Fruit fly (Drosophila melanogaster) whole organism, embryonic: Measurements from ENCODE around the gene Gmap.

Experiments
- CG10209 ChIP-seq: fragments of 200-800 bp; sonication (Bioruptor generic); optimal IDR thresholded peaks from 3 replicates; lab custom pipeline; 2017; ENCODE audit warnings: missing biosample characterization, mild to moderate bottlenecking, missing genetic modification characterization, missing genetic modification reagents
- CG10366 ChIP-seq: fragments of 200-800 bp; sonication (Bioruptor generic); IDR thresholded peaks from 2 replicates; pipeline ENCODE4 v1.3.6; 2022; ENCODE audit warnings: missing biosample characterization, missing genetic modification characterization
- CG12659 ChIP-seq: fragments of 200-800 bp; sonication (Bioruptor generic); optimal IDR thresholded peaks from 3 replicates; lab custom pipeline; 2017; ENCODE audit warnings: mild to moderate bottlenecking, missing biosample characterization, missing genetic modification reagents, missing genetic modification characterization
- CG12769 ChIP-seq: fragments of 200-800 bp; sonication (Bioruptor generic); optimal IDR thresholded peaks from 2 replicates; lab custom pipeline; 2019; ENCODE audit warnings: missing biosample characterization, mild to moderate bottlenecking, missing genetic modification characterization, moderate library complexity
- CG13123 ChIP-seq: fragments of 200-800 bp; sonication (Bioruptor generic); optimal IDR thresholded peaks from 2 replicates; lab custom pipeline; 2016; ENCODE audit warnings: missing biosample characterization, missing genetic modification characterization
- CG13287 ChIP-seq: fragments of 200-800 bp; sonication (Bioruptor generic); IDR thresholded peaks from 2 replicates; pipeline ENCODE4 v1.3.6; 2022; ENCODE audit warnings: missing biosample characterization, missing genetic modification characterization; ENCODE audit not compliant: partially characterized antibody
- CG13296 ChIP-seq: fragments of 200-800 bp; sonication (Bioruptor generic); optimal IDR thresholded peaks from 3 replicates; lab custom pipeline; 2018; ENCODE audit warnings: missing biosample characterization, mild to moderate bottlenecking, missing genetic modification characterization
- CG14014 ChIP-seq: fragments of 200-800 bp; sonication (Bioruptor generic); IDR thresholded peaks from 2 replicates; pipeline ENCODE4 v1.3.6; 2022; ENCODE audit warnings: missing biosample characterization, missing genetic modification characterization
- CG15479 ChIP-seq: fragments of 200-800 bp; sonication (Bioruptor generic); optimal IDR thresholded peaks from 3 replicates; lab custom pipeline; 2019; ENCODE audit warnings: missing biosample characterization, mild to moderate bottlenecking, missing genetic modification characterization, moderate library complexity
- CG15514 ChIP-seq: fragments of 200-800 bp; sonication (Bioruptor generic); optimal IDR thresholded peaks from 3 replicates; lab custom pipeline; 2017; ENCODE audit warnings: missing biosample characterization, missing genetic modification characterization, mild to moderate bottlenecking, moderate library complexity, missing genetic modification reagents
- CG17568 ChIP-seq: fragments of 200-800 bp; sonication (Bioruptor generic); optimal IDR thresholded peaks from 2 replicates; lab custom pipeline; 2018; ENCODE audit warnings: missing biosample characterization, mild to moderate bottlenecking, missing genetic modification characterization, moderate library complexity
- CG18011 ChIP-seq: fragments of 200-800 bp; sonication (Bioruptor generic); optimal IDR thresholded peaks from 2 replicates; lab custom pipeline; 2017; ENCODE audit warnings: missing biosample characterization, missing genetic modification characterization, mild to moderate bottlenecking, moderate library complexity, missing genotype
- CG18476 ChIP-seq: fragments of 200-800 bp; sonication (Bioruptor generic); optimal IDR thresholded peaks from 2 replicates; lab custom pipeline; 2016; ENCODE audit warnings: missing biosample characterization, mild to moderate bottlenecking, missing genetic modification characterization
- CG2129 ChIP-seq: fragments of 200-800 bp; sonication (Bioruptor generic); IDR thresholded peaks from 2 replicates; pipeline ENCODE4 v1.3.6; 2022; ENCODE audit warnings: missing biosample characterization, missing genetic modification characterization; ENCODE audit not compliant: partially characterized antibody
- CG30020 ChIP-seq: fragments of 200-800 bp; optimal IDR thresholded peaks from 2 replicates; lab custom pipeline; 2019; ENCODE audit warnings: missing biosample characterization, mild to moderate bottlenecking, missing genetic modification characterization, moderate library complexity
- CG30431 ChIP-seq: fragments of 200-800 bp; sonication (Bioruptor generic); optimal IDR thresholded peaks from 2 replicates; lab custom pipeline; 2017; ENCODE audit warnings: missing biosample characterization, missing genetic modification characterization
- CG31224 ChIP-seq: fragments of 200-800 bp; sonication (Bioruptor generic); IDR thresholded peaks from 2 replicates; pipeline ENCODE4 v1.3.6; 2022; ENCODE audit warnings: missing biosample characterization, missing genetic modification characterization
- CG3847 ChIP-seq: fragments of 200-800 bp; sonication (Bioruptor generic); IDR thresholded peaks from 2 replicates; pipeline ENCODE4 v1.3.6; 2022; ENCODE audit warnings: missing biosample characterization, missing genetic modification characterization
- CG5245 ChIP-seq: fragments of 200-800 bp; sonication (Bioruptor generic); optimal IDR thresholded peaks from 3 replicates; lab custom pipeline; 2016; ENCODE audit warnings: missing biosample characterization, missing genetic modification characterization
- CG7928 ChIP-seq: fragments of 200-800 bp; sonication (Bioruptor generic); optimal IDR thresholded peaks from 2 replicates; lab custom pipeline; 2017; ENCODE audit warnings: missing biosample characterization, mild to moderate bottlenecking, missing genetic modification characterization
- CG7987 ChIP-seq: fragments of 200-800 bp; sonication (Bioruptor generic); optimal IDR thresholded peaks from 2 replicates; lab custom pipeline; 2018; ENCODE audit warnings: missing biosample characterization, mild to moderate bottlenecking, missing genetic modification characterization, moderate library complexity
- CG8281 ChIP-seq: fragments of 200-800 bp; sonication (Bioruptor generic); optimal IDR thresholded peaks from 2 replicates; lab custom pipeline; 2018; ENCODE audit warnings: missing biosample characterization, mild to moderate bottlenecking, missing genetic modification characterization, moderate library complexity
- CG9727 ChIP-seq: fragments of 200-800 bp; sonication (Bioruptor generic); optimal IDR thresholded peaks from 3 replicates; lab custom pipeline; 2017; ENCODE audit warnings: missing biosample characterization, mild to moderate bottlenecking, missing genetic modification characterization
- CoRest ChIP-seq: fragments of 200-800 bp; sonication (Bioruptor generic); optimal IDR thresholded peaks from 3 replicates; lab custom pipeline; 2018; ENCODE audit warnings: missing biosample characterization, mild to moderate bottlenecking, missing genetic modification characterization, moderate library complexity
- Dp ChIP-seq: fragments of 200-800 bp; sonication (Bioruptor generic); optimal IDR thresholded peaks from 2 replicates; lab custom pipeline; 2018; ENCODE audit warnings: missing biosample characterization, mild to moderate bottlenecking, missing genetic modification characterization, moderate library complexity
- Fer1 ChIP-seq: fragments of 200-800 bp; sonication (Bioruptor generic); optimal IDR thresholded peaks from 2 replicates; lab custom pipeline; 2017; ENCODE audit warnings: missing biosample characterization, mild to moderate bottlenecking, missing genetic modification characterization
- H2.0 ChIP-seq: fragments of 200-800 bp; sonication (Bioruptor generic); IDR thresholded peaks from 2 replicates; pipeline ENCODE4 v1.3.6; 2022; ENCODE audit warnings: missing biosample characterization, missing genetic modification characterization
- HmgD ChIP-seq: fragments of 200-800 bp; sonication (Bioruptor generic); optimal IDR thresholded peaks from 3 replicates; lab custom pipeline; 2016; ENCODE audit warnings: missing biosample characterization, missing genetic modification characterization
- Hr51 ChIP-seq, 2 experiments: fragments of 200-800 bp; sonication (Bioruptor generic); optimal IDR thresholded peaks; 2 replicates in 1 of 2; 3 replicates in 1 of 2; lab custom pipeline; 2016 to 2018; ENCODE audit warnings: missing biosample characterization in 2 of 2, missing genetic modification characterization in 2 of 2, mild to moderate bottlenecking in 1 of 2, moderate library complexity in 1 of 2
- Nf-YC ChIP-seq: fragments of 200-800 bp; optimal IDR thresholded peaks from 3 replicates; lab custom pipeline; 2019; ENCODE audit warnings: missing biosample characterization, mild to moderate bottlenecking, missing genetic modification characterization, moderate library complexity
- Stat92E ChIP-seq, 3 experiments: fragments of >200 bp in 2 of 3; fragments of 200-800 bp in 1 of 3; sonication (Bioruptor generic) in 1 of 3; optimal IDR thresholded peaks; 2 replicates each; lab custom pipeline; 2017 to 2019; ENCODE audit warnings: missing biosample characterization in 3 of 3, missing genetic modification characterization in 3 of 3, mild to moderate bottlenecking in 1 of 3, moderate library complexity in 1 of 3
- Xrp1 ChIP-seq: fragments of 200-800 bp; sonication (Bioruptor generic); IDR thresholded peaks from 2 replicates; pipeline ENCODE4 v1.3.6; 2022; ENCODE audit warnings: missing biosample characterization, missing genetic modification characterization
- YL-1 ChIP-seq: fragments of 200-800 bp; sonication (Bioruptor generic); optimal IDR thresholded peaks from 3 replicates; lab custom pipeline; 2017; ENCODE audit warnings: missing biosample characterization, mild to moderate bottlenecking, missing genetic modification characterization
- br ChIP-seq: fragments of >200 bp; optimal IDR thresholded peaks from 2 replicates; lab custom pipeline; 2017
- emc ChIP-seq: fragments of 200-800 bp; sonication (Bioruptor generic); optimal IDR thresholded peaks from 2 replicates; lab custom pipeline; 2016; ENCODE audit warnings: missing biosample characterization, missing genetic modification characterization
- ewg ChIP-seq: fragments of 200-800 bp; sonication (Bioruptor generic); optimal IDR thresholded peaks from 3 replicates; lab custom pipeline; 2017; ENCODE audit warnings: mild to moderate bottlenecking, missing biosample characterization, missing genetic modification reagents, missing genetic modification characterization
- grn ChIP-seq: fragments of 200-800 bp; sonication (Bioruptor generic); optimal IDR thresholded peaks from 3 replicates; lab custom pipeline; 2017; ENCODE audit warnings: missing biosample characterization, missing genetic modification characterization
- jigr1 ChIP-seq: fragments of 200-800 bp; sonication (Bioruptor generic); IDR thresholded peaks from 3 replicates; pipeline ENCODE4 v1.3.6; 2022; ENCODE audit warnings: missing biosample characterization, missing genetic modification characterization
- jing ChIP-seq: fragments of 200-800 bp; sonication (Bioruptor generic); optimal IDR thresholded peaks from 2 replicates; lab custom pipeline; 2018; ENCODE audit warnings: missing biosample characterization, mild to moderate bottlenecking, missing genetic modification characterization
- lmd ChIP-seq: fragments of 200-800 bp; sonication (Bioruptor generic); IDR thresholded peaks from 2 replicates; pipeline ENCODE4 v1.3.6; 2022; ENCODE audit warnings: missing biosample characterization, missing genetic modification characterization
- mld ChIP-seq: fragments of 200-800 bp; sonication (Bioruptor generic); IDR thresholded peaks from 3 replicates; pipeline ENCODE4 v1.3.6; 2022; ENCODE audit warnings: missing biosample characterization, missing genetic modification characterization; ENCODE audit not compliant: partially characterized antibody
- nerfin-1 ChIP-seq: fragments of 200-800 bp; sonication (Bioruptor generic); optimal IDR thresholded peaks from 3 replicates; lab custom pipeline; 2019; ENCODE audit warnings: missing biosample characterization, mild to moderate bottlenecking, missing genetic modification characterization, moderate library complexity
- onecut ChIP-seq: fragments of 200-800 bp; sonication (Bioruptor generic); IDR thresholded peaks from 2 replicates; pipeline ENCODE4 v1.3.6; 2022; ENCODE audit warnings: missing biosample characterization, missing genetic modification characterization
- pum ChIP-seq: fragments of 200-800 bp; sonication (Bioruptor generic); optimal IDR thresholded peaks from 2 replicates; lab custom pipeline; 2016; ENCODE audit warnings: missing biosample characterization, missing genetic modification characterization
- sisA ChIP-seq: fragments of 200-800 bp; sonication (Bioruptor generic); IDR thresholded peaks from 2 replicates; pipeline ENCODE4 v1.3.6; 2022; ENCODE audit warnings: missing biosample characterization, missing genetic modification characterization
- sna ChIP-seq: fragments of 200-800 bp; sonication (Bioruptor generic); IDR thresholded peaks from 2 replicates; pipeline ENCODE4 v1.3.6; 2022; ENCODE audit warnings: missing biosample characterization, missing genetic modification characterization; ENCODE audit not compliant: partially characterized antibody
- wek ChIP-seq: fragments of 200-800 bp; sonication (Bioruptor generic); optimal IDR thresholded peaks from 3 replicates; lab custom pipeline; 2018; ENCODE audit warnings: missing biosample characterization, mild to moderate bottlenecking, missing genetic modification characterization, moderate library complexity
- zen ChIP-seq: fragments of 200-800 bp; sonication (Bioruptor generic); optimal IDR thresholded peaks from 3 replicates; lab custom pipeline; 2018; ENCODE audit warnings: missing biosample characterization, mild to moderate bottlenecking, missing genetic modification characterization, moderate library complexity
- zfh2 ChIP-seq: fragments of 200-800 bp; sonication (Bioruptor generic); optimal IDR thresholded peaks from 2 replicates; lab custom pipeline; 2016; ENCODE audit warnings: missing biosample characterization, missing genetic modification characterization

Gmap gene

DNA sequence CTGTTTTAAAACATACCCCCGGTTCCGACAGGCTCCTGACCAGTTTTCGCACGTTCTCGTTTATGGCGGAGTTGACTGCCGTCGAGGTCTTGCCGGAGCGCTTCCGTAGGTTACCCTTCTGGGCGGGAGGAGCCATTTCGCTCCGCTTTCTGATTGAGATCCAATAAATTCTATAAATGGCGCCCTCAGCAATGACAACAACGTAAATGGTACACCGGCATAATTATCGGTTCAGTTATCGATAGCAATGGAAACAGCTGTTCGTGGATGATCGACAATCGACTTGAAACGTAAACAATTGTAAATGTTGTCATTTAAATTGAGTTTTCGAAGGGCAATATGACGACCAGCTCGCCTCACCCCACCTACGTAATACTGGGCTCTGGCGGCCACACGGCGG, 14.8 kb upstream of the Gmap start, which contains the start of the genes Grip128 and Alg14 (continued):
- TF ChIP-seq CG7987 (no peak), mld (0 out of 3 replicates have a peak, but pooled peaks have one; percentile 45), sna (GFP tag; lab: Robert Waterston, UW) (peak; percentile 56; the same call in 1 of the 2 replicates), jing (no peak), Dp (GFP tag; lab: Kevin White, UChicago) (peak; percentile 48)
- TF ChIP-seq, all 482 proteins: peak for 40

DNA sequence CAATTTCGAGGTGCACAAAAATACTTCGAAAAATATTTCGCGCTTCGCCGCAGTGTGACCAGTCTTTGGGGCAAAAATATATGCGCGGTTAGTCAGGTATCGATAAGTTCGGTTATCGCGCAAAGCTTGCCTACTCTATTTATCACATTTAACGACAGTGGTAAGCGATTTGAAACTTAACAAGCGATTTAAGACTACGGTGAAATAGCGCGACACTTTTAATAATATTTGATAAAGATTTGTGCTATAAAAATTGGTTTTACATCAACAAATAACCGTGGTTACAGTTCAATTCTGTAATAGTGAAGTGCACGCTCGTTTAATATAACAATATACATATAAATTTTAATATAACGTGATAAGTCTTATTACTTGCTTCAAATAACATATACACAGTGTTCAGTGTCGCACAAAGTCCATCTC, 11.3 kb upstream of the Gmap start, which contains the start of gene mh:
TSS of gene mh (minus strand) at position 34 of the 423 bp plus-strand sequence.
- peak; percentile 73 for TF ChIP-seq CG13287 (GFP tag; lab: Robert Waterston, UW)
- no peak for TF ChIP-seq wek (GFP tag; lab: Kevin White, UChicago)
- no peak for TF ChIP-seq zfh2 (GFP tag; lab: Kevin White, UChicago)
- no peak for TF ChIP-seq HmgD (GFP tag; lab: Kevin White, UChicago)
- no peak for TF ChIP-seq CG7928 (GFP tag; lab: Kevin White, UChicago)
- TF ChIP-seq CG14014 (GFP tag; lab: Robert Waterston, UW) = no peak
- no peak for TF ChIP-seq Hr51 (GFP tag; optimal IDR thresholded peaks at IDR 0.05; lab: Kevin White, UChicago)
- TF ChIP-seq CG10209 (GFP tag; lab: Kevin White, UChicago) = no peak
- no peak for TF ChIP-seq onecut (GFP tag; lab: Robert Waterston, UW)
- TF ChIP-seq lmd (GFP tag; lab: Robert Waterston, UW) = peak; percentile 47; the same call in 1 of the 2 replicates
- no peak for TF ChIP-seq grn (GFP tag; lab: Kevin White, UChicago)
- no peak for TF ChIP-seq zen (tag; lab: Kevin White, UChicago)
- TF ChIP-seq Xrp1 (GFP tag; lab: Robert Waterston, UW) = peak; percentile 11; the same call in 1 of the 2 replicates
- TF ChIP-seq CG30431 (GFP tag; lab: Kevin White, UChicago) = no peak
- peak; percentile 21 for TF ChIP-seq Nf-YC
- TF ChIP-seq CG9727 (GFP tag; lab: Kevin White, UChicago) = peak; percentile 46
- no peak for TF ChIP-seq H2.0 (GFP tag; lab: Robert Waterston, UW)
- peak; percentile 60 for TF ChIP-seq ewg (GFP tag; lab: Kevin White, UChicago)
- peak; percentile 48 for TF ChIP-seq CG15514 (GFP tag; lab: Kevin White, UChicago)
- no peak for TF ChIP-seq pum
- TF ChIP-seq emc (GFP tag; lab: Kevin White, UChicago) = no peak
- no peak for TF ChIP-seq CG17568 (GFP tag; lab: Kevin White, UChicago)
- TF ChIP-seq Stat92E (GFP tag; optimal IDR thresholded peaks at IDR 0.05; lab: Kevin White, UChicago) = peak in 1 of 3 experiments; percentile 2
- TF ChIP-seq CG13296 (GFP tag; lab: Kevin White, UChicago) = no peak
- peak; percentile 10 for TF ChIP-seq CG18476 (GFP tag; lab: Kevin White, UChicago)
- peak; percentile 8 for TF ChIP-seq CG18011 (GFP tag; lab: Kevin White, UChicago)
- peak; percentile 42 for TF ChIP-seq nerfin-1 (tag; lab: Kevin White, UChicago)
- peak; percentile 60 for TF ChIP-seq CoRest (tag; lab: Kevin White, UChicago)
- TF ChIP-seq CG3847 (GFP tag; lab: Robert Waterston, UW) = peak; percentile 48
- TF ChIP-seq br = no peak
- TF ChIP-seq sisA (GFP tag; lab: Robert Waterston, UW) = peak; percentile 50
- no peak for TF ChIP-seq CG2129 (GFP tag; lab: Robert Waterston, UW)
- TF ChIP-seq Fer1 (GFP tag; lab: Kevin White, UChicago) = peak; percentile 20
- TF ChIP-seq CG13123 (GFP tag; lab: Kevin White, UChicago) = no peak
- no peak for TF ChIP-seq CG10366
- no peak for TF ChIP-seq CG8281 (tag; lab: Kevin White, UChicago)
- no peak for TF ChIP-seq CG15479
- TF ChIP-seq CG5245 (GFP tag; lab: Kevin White, UChicago) = peak; percentile 16
- TF ChIP-seq CG12769 = no peak
- TF ChIP-seq YL-1 (GFP tag; lab: Kevin White, UChicago) = peak; percentile 4
- TF ChIP-seq jigr1 (GFP tag; lab: Robert Waterston, UW) = no peak
- TF ChIP-seq CG31224 (GFP tag; lab: Robert Waterston, UW) = no peak
- TF ChIP-seq CG30020 (tag; lab: Kevin White, UChicago) = no peak
- peak; percentile 50 for TF ChIP-seq CG12659
